Fruit fly (Drosophila melanogaster) whole organism, adult: Measurements from ENCODE around the gene CG15865.

Source experiments
- Crg-1 ChIP-seq: fragments of 200-800 bp; sonication (Bioruptor generic); optimal IDR thresholded peaks from 2 replicates; lab custom pipeline; 2016; ENCODE audit warnings: missing biosample characterization, missing genetic modification characterization
- cic ChIP-seq: fragments of 200-800 bp; sonication (Bioruptor generic); optimal IDR thresholded peaks from 2 replicates; lab custom pipeline; 2017; ENCODE audit warnings: missing biosample characterization, mild to moderate bottlenecking, missing genetic modification characterization, moderate library complexity
- cnc ChIP-seq, 2 experiments: fragments of >200 bp; optimal IDR thresholded peaks; 2 replicates each; lab custom pipeline; 2017

DNA sequence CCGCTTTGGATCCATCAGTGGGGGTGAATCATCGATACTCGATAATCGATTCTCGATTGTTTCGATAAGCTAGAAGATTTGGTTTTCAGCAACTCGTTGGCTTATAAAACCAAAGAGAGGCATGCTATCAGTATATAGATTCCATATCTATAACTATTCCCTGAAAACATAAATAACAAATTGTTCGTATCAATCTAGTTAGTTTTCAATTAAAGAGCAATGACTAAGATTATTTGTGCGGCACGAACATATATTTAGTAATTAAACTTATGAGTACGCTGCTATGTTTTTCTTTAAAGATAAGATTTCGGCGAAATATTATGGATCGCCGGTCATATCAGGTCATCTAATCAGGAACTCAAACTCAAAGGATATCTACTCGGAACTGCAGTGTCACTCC is 10.3 kb upstream of the CG15865 start:
- TF ChIP-seq cic (no peak), Crg-1 (GFP tag; lab: Kevin White, UChicago) (no peak), cnc (optimal IDR thresholded peaks at IDR 0.05; lab: Kevin White, UChicago) (no peak)
